Worm (Caenorhabditis elegans): Measurements from ENCODE around the gene srg-53.
A peak's percentile ranks its signal among the peaks of the same experiment; 100 is the strongest.

srg-53 gene

ce11 chrV:858841-859456 is 20.3 kb upstream of the srg-53 start:
- TF ChIP-seq mdt-29 (GFP tag; IDR thresholded peaks at IDR 0.05) (peak; percentile 58), snpc-1.2 (GFP tag; IDR thresholded peaks at IDR 0.05) (peak; percentile 74), pha-4 (GFP tag; IDR thresholded peaks at IDR 0.05) (0 out of 2 replicates have a peak, but pooled peaks have one; percentile 57), pha-4 (tag; optimal IDR thresholded peaks at IDR 0.05) (no peak), Y105C5A.15 (GFP tag; IDR thresholded peaks at IDR 0.05) (no peak), nhr-41 (GFP tag; IDR thresholded peaks at IDR 0.05) (no peak), fos-1 (tag; optimal IDR thresholded peaks at IDR 0.05) (no peak), zip-2 (tag; optimal IDR thresholded peaks at IDR 0.05) (no peak), saeg-2 (GFP tag; IDR thresholded peaks at IDR 0.05) (0 out of 2 replicates have a peak, but pooled peaks have one; percentile 19), lin-38 (GFP tag; IDR thresholded peaks at IDR 0.05) (peak; percentile 74), lir-3 (tag; optimal IDR thresholded peaks at IDR 0.05) (no peak), snpc-4 (tag; optimal IDR thresholded peaks at IDR 0.05) (peak; percentile 80), arid-1 (GFP tag; conservative IDR thresholded peaks at IDR 0.05) (0 out of 2 replicates have a peak, but pooled peaks have one; percentile 8), zip-11 (GFP tag; IDR thresholded peaks at IDR 0.05) (no peak), dmd-6 (GFP tag; IDR thresholded peaks at IDR 0.05) (peak; percentile 24; the same call in 1 of the 2 replicates), lin-1 (GFP tag; IDR thresholded peaks at IDR 0.05) (peak; percentile 44; the same call in 1 of the 2 replicates), vab-7 (GFP tag; IDR thresholded peaks at IDR 0.05) (peak; percentile 48; the same call in 1 of the 2 replicates), F49E8.2 (tag; optimal IDR thresholded peaks at IDR 0.05; ENCODE audit: borderline replicate concordance) (peak; percentile 8), ceh-44 (GFP tag; IDR thresholded peaks at IDR 0.05) (0 out of 2 replicates have a peak, but pooled peaks have one; percentile 25), egl-43 (GFP tag; IDR thresholded peaks at IDR 0.05) (peak; percentile 75), gei-8 (GFP tag; optimal IDR thresholded peaks at IDR 0.05) (no peak), mxl-2 (GFP tag; conservative IDR thresholded peaks at IDR 0.05) (no peak), skn-1 (tag; optimal IDR thresholded peaks at IDR 0.05) (no peak), Y75B8A.6 (GFP tag; IDR thresholded peaks at IDR 0.05) (0 out of 2 replicates have a peak, but pooled peaks have one; percentile 12), lim-7 (GFP tag; IDR thresholded peaks at IDR 0.05) (peak; percentile 40; the same call in 1 of the 2 replicates), lin-15B (tag; optimal IDR thresholded peaks at IDR 0.05) (no peak), D1046.2 (GFP tag; IDR thresholded peaks at IDR 0.05) (no peak), Y48G9A.11 (GFP tag; IDR thresholded peaks at IDR 0.05) (0 out of 2 replicates have a peak, but pooled peaks have one; percentile 43), php-3 (GFP tag; IDR thresholded peaks at IDR 0.05) (no peak), tra-1 (GFP tag; IDR thresholded peaks at IDR 0.05) (peak; percentile 40; the same call in 1 of the 2 replicates), ZK546.5 (tag; optimal IDR thresholded peaks at IDR 0.05) (no peak), F26F4.8 (GFP tag; conservative IDR thresholded peaks at IDR 0.05) (peak; percentile 73), F44E2.7 (GFP tag; IDR thresholded peaks at IDR 0.05) (0 out of 2 replicates have a peak, but pooled peaks have one; percentile 25), ZK337.2 (GFP tag; IDR thresholded peaks at IDR 0.05) (peak; percentile 48; the same call in 1 of the 2 replicates)

ce11 chrV:866729-867128 is 12.5 kb upstream of the srg-53 start, which contains the start of gene T02B11.3:
Gene T02B11.3 (minus strand): TSS chrV:866829.
- TF ChIP-seq ztf-7 (tag; optimal IDR thresholded peaks at IDR 0.05) (no peak), Y5F2A.4 (GFP tag; optimal IDR thresholded peaks at IDR 0.05) (no peak), ceh-82 (tag; optimal IDR thresholded peaks at IDR 0.05) (no peak), fos-1 (tag; optimal IDR thresholded peaks at IDR 0.05) (no peak), dpl-1 (GFP tag; optimal IDR thresholded peaks at IDR 0.05) (no peak), lin-1 (GFP tag; IDR thresholded peaks at IDR 0.05) (no peak), ceh-20 (GFP tag; IDR thresholded peaks at IDR 0.05) (no peak), ceh-62 (tag; optimal IDR thresholded peaks at IDR 0.05) (no peak), mep-1 (tag; optimal IDR thresholded peaks at IDR 0.05) (no peak), F26F4.8 (GFP tag; conservative IDR thresholded peaks at IDR 0.05) (no peak), saeg-2 (GFP tag; IDR thresholded peaks at IDR 0.05) (no peak), tag-97 (GFP tag; IDR thresholded peaks at IDR 0.05) (no peak), lin-39 (tag; optimal IDR thresholded peaks at IDR 0.05) (no peak), Y48G9A.11 (GFP tag; IDR thresholded peaks at IDR 0.05) (no peak), nhr-28 (tag; optimal IDR thresholded peaks at IDR 0.05) (no peak), fkh-10 (GFP tag; optimal IDR thresholded peaks at IDR 0.05) (no peak), T20F7.1 (GFP tag; optimal IDR thresholded peaks at IDR 0.05) (no peak), nhr-42 (GFP tag; IDR thresholded peaks at IDR 0.05) (no peak), zip-2 (tag; optimal IDR thresholded peaks at IDR 0.05) (no peak)

Measured in whole organism, L4 larva.